Worm (Caenorhabditis elegans) whole organism, young adult: Measurements from ENCODE around the gene spp-4.

Experiments used
- B0019.2 ChIP-seq: fragments of 200-800 bp; sonication (Bioruptor generic); conservative IDR thresholded peaks from 2 replicates; pipeline ENCODE4 v1.3.6; 2022; ENCODE audit warnings: missing genetic modification reagents, missing genetic modification characterization, missing compliant biosample characterization
- D2030.7 ChIP-seq: fragments of 200-800 bp; sonication (Bioruptor generic); IDR thresholded peaks from 2 replicates; pipeline ENCODE4 v1.3.6; 2022; ENCODE audit warnings: missing genetic modification reagents, missing genetic modification characterization, missing compliant biosample characterization
- F55B11.4 ChIP-seq: sonication (generic microtip); optimal IDR thresholded peaks from 2 replicates; lab custom pipeline; 2016; ENCODE audit warnings: missing compliant biosample characterization, missing genetic modification characterization, borderline replicate concordance; ENCODE audit not compliant: insufficient read depth
- F57C9.4 ChIP-seq: sonication (generic microtip); optimal IDR thresholded peaks from 2 replicates; lab custom pipeline; 2017; ENCODE audit warnings: mild to moderate bottlenecking, missing genetic modification characterization, missing compliant biosample characterization
- K12H6.12 ChIP-seq: fragments of 200-800 bp; sonication (Bioruptor generic); optimal IDR thresholded peaks from 2 replicates; lab custom pipeline; 2018; ENCODE audit warnings: mild to moderate bottlenecking, missing genetic modification characterization, missing compliant biosample characterization
- Y53F4B.3 ChIP-seq: fragments of 200-800 bp; sonication (Bioruptor generic); IDR thresholded peaks from 2 replicates; pipeline ENCODE4 v1.3.6; 2022; ENCODE audit warnings: missing genetic modification reagents, missing genetic modification characterization, missing compliant biosample characterization
- Y53G8AR.9 ChIP-seq: fragments of 200-800 bp; sonication (Bioruptor generic); conservative IDR thresholded peaks from 2 replicates; pipeline ENCODE4 v1.3.6; 2022; ENCODE audit warnings: missing genetic modification reagents, missing genetic modification characterization, missing compliant biosample characterization
- aptf-3 ChIP-seq: fragments of 200-800 bp; sonication (Bioruptor generic); IDR thresholded peaks from 2 replicates; pipeline ENCODE4 v1.3.6; 2022; ENCODE audit warnings: missing genetic modification characterization, missing compliant biosample characterization
- atf-7 ChIP-seq: sonication (generic microtip); optimal IDR thresholded peaks from 2 replicates; lab custom pipeline; 2017; ENCODE audit warnings: mild to moderate bottlenecking, missing genetic modification characterization, missing compliant biosample characterization
- bed-1 ChIP-seq: fragments of 200-800 bp; sonication (Bioruptor generic); IDR thresholded peaks from 2 replicates; pipeline ENCODE4 v1.3.6; 2022; ENCODE audit warnings: missing genetic modification reagents, missing genetic modification characterization, missing compliant biosample characterization
- ccch-3 ChIP-seq: fragments of 200-800 bp; sonication (Bioruptor generic); optimal IDR thresholded peaks from 2 replicates; lab custom pipeline; 2018; ENCODE audit warnings: mild to moderate bottlenecking, missing genetic modification characterization, missing compliant biosample characterization
- cebp-1 ChIP-seq, 2 experiments: fragments of 200-800 bp in 1 of 2; sonication (Bioruptor generic) in 1 of 2; sonication (generic microtip) in 1 of 2; IDR thresholded peaks in 1 of 2; optimal IDR thresholded peaks in 1 of 2; 2 replicates each; pipeline versions ENCODE4 v1.3.6 to Lab custom; 2017 to 2022; ENCODE audit warnings: missing compliant biosample characterization in 2 of 2, missing genetic modification characterization in 2 of 2, mild to moderate bottlenecking in 1 of 2, missing genetic modification reagents in 1 of 2, moderate library complexity in 1 of 2
- ceh-40 ChIP-seq: fragments of 200-800 bp; sonication (Bioruptor generic); IDR thresholded peaks from 2 replicates; pipeline ENCODE4 v1.3.6; 2022; ENCODE audit warnings: missing genetic modification characterization, missing compliant biosample characterization
- dpl-1 ChIP-seq: fragments of 150-350 bp; optimal IDR thresholded peaks from 2 replicates; lab custom pipeline; 2014; ENCODE audit warnings: missing biosample characterization, missing genetic modification reagents, missing genetic modification characterization
- efl-1 ChIP-seq: fragments of 150-350 bp; optimal IDR thresholded peaks from 2 replicates; lab custom pipeline; 2014; ENCODE audit warnings: missing biosample characterization, missing genetic modification reagents, missing genetic modification characterization
- hmg-1.2 ChIP-seq: fragments of 200-800 bp; sonication (Bioruptor generic); IDR thresholded peaks from 2 replicates; pipeline ENCODE4 v1.3.6; 2022; ENCODE audit warnings: missing genetic modification reagents, missing genetic modification characterization, missing compliant biosample characterization
- hmg-20 ChIP-seq: fragments of 200-800 bp; sonication (Bioruptor generic); IDR thresholded peaks from 2 replicates; pipeline ENCODE4 v1.3.6; 2022; ENCODE audit warnings: missing genetic modification reagents, missing genetic modification characterization, missing compliant biosample characterization
- hrde-1 ChIP-seq: sonication (generic microtip); optimal IDR thresholded peaks from 2 replicates; lab custom pipeline; 2016; ENCODE audit warnings: missing genetic modification characterization, mild to moderate bottlenecking, missing compliant biosample characterization, moderate library complexity, missing genotype, missing genetic modification reagents, borderline replicate concordance
- let-607 ChIP-seq, 2 experiments: fragments of 200-800 bp in 1 of 2; sonication (Bioruptor generic) in 1 of 2; sonication (generic microtip) in 1 of 2; optimal IDR thresholded peaks; 2 replicates each; lab custom pipeline; 2016 to 2018; ENCODE audit warnings: mild to moderate bottlenecking in 2 of 2, missing compliant biosample characterization in 2 of 2, missing genetic modification characterization in 2 of 2, moderate library complexity in 2 of 2, missing genotype in 1 of 2
- lin-40 ChIP-seq: sonication (generic microtip); optimal IDR thresholded peaks from 2 replicates; lab custom pipeline; 2016; ENCODE audit warnings: missing genetic modification characterization, mild to moderate bottlenecking, missing compliant biosample characterization, missing genotype, missing genetic modification reagents
- lsy-27 ChIP-seq: sonication (generic microtip); optimal IDR thresholded peaks from 2 replicates; lab custom pipeline; 2017; ENCODE audit warnings: missing genetic modification characterization, mild to moderate bottlenecking, missing compliant biosample characterization, antibody characterized with exemption, missing genotype, borderline replicate concordance; ENCODE audit not compliant: insufficient read depth
- madf-3 ChIP-seq: fragments of 200-800 bp; sonication (Bioruptor generic); IDR thresholded peaks from 2 replicates; pipeline ENCODE4 v1.3.6; 2022; ENCODE audit warnings: missing genetic modification reagents, missing genetic modification characterization, missing compliant biosample characterization
- mcd-1 ChIP-seq: fragments of 200-800 bp; sonication (Bioruptor generic); IDR thresholded peaks from 2 replicates; pipeline ENCODE4 v1.3.6; 2022; ENCODE audit warnings: missing genetic modification reagents, missing genetic modification characterization, missing compliant biosample characterization
- mes-4 ChIP-seq: sonication (generic microtip); optimal IDR thresholded peaks from 2 replicates; lab custom pipeline; 2016; ENCODE audit warnings: missing genotype, missing genetic modification characterization, missing compliant biosample characterization
- nhr-120 ChIP-seq: fragments of 200-800 bp; sonication (Bioruptor generic); IDR thresholded peaks from 2 replicates; pipeline ENCODE4 v1.3.6; 2022; ENCODE audit warnings: missing genetic modification characterization, missing compliant biosample characterization
- nhr-179 ChIP-seq: sonication (generic microtip); optimal IDR thresholded peaks from 2 replicates; lab custom pipeline; 2016; ENCODE audit warnings: mild to moderate bottlenecking, missing genetic modification characterization, missing compliant biosample characterization
- nhr-80 ChIP-seq: sonication (generic microtip); optimal IDR thresholded peaks from 2 replicates; lab custom pipeline; 2016; ENCODE audit warnings: missing genetic modification characterization, missing compliant biosample characterization
- pbrm-1 ChIP-seq: fragments of 200-800 bp; sonication (Bioruptor generic); IDR thresholded peaks from 2 replicates; pipeline ENCODE4 v1.3.6; 2022; ENCODE audit warnings: missing genetic modification reagents, missing genetic modification characterization, missing compliant biosample characterization
- pha-4 ChIP-seq: fragments of 150-350 bp; sonication (generic microtip); optimal IDR thresholded peaks from 2 replicates; lab custom pipeline; 2014; ENCODE audit warnings: missing biosample characterization, missing genetic modification reagents, missing genetic modification characterization
- rec-8 ChIP-seq, 2 experiments: sonication (generic microtip); optimal IDR thresholded peaks; 2 replicates each; lab custom pipeline; 2016; ENCODE audit warnings: mild to moderate bottlenecking in 2 of 2, missing genetic modification characterization in 2 of 2, missing genetic modification reagents in 2 of 2, missing genotype in 2 of 2, missing biosample characterization in 1 of 2, missing compliant biosample characterization in 1 of 2, moderate library complexity in 1 of 2
- sdz-38 ChIP-seq: sonication (generic microtip); optimal IDR thresholded peaks from 2 replicates; lab custom pipeline; 2016; ENCODE audit warnings: missing genotype, missing genetic modification characterization, missing compliant biosample characterization
- snpc-4 ChIP-seq, 5 experiments: fragments of 150-350 bp in 1 of 5; sonication (generic microtip) in 4 of 5; optimal IDR thresholded peaks; 2 replicates each; lab custom pipeline; 2014 to 2018; ENCODE audit warnings: missing genetic modification characterization in 5 of 5, missing biosample characterization in 3 of 5, antibody characterized with exemption in 2 of 5, mild to moderate bottlenecking in 2 of 5, missing compliant biosample characterization in 2 of 5, missing genotype in 2 of 5, moderate library complexity in 2 of 5, missing genetic modification reagents in 1 of 5
- unc-130 ChIP-seq: sonication (generic microtip); optimal IDR thresholded peaks from 2 replicates; lab custom pipeline; 2016; ENCODE audit warnings: missing genetic modification reagents, missing genetic modification characterization, missing compliant biosample characterization
- unc-62 ChIP-seq: fragments of 150-350 bp; optimal IDR thresholded peaks from 2 replicates; lab custom pipeline; 2014; ENCODE audit warnings: missing biosample characterization, missing genetic modification reagents, missing genetic modification characterization
- ztf-22 ChIP-seq: fragments of 200-800 bp; sonication (Bioruptor generic); optimal IDR thresholded peaks from 2 replicates; lab custom pipeline; 2018; ENCODE audit warnings: mild to moderate bottlenecking, missing genetic modification characterization, moderate library complexity, missing compliant biosample characterization
- ztf-3 ChIP-seq: fragments of 200-800 bp; sonication (Bioruptor generic); optimal IDR thresholded peaks from 2 replicates; lab custom pipeline; 2018; ENCODE audit warnings: mild to moderate bottlenecking, missing genetic modification characterization, missing compliant biosample characterization

Gene spp-4

DNA sequence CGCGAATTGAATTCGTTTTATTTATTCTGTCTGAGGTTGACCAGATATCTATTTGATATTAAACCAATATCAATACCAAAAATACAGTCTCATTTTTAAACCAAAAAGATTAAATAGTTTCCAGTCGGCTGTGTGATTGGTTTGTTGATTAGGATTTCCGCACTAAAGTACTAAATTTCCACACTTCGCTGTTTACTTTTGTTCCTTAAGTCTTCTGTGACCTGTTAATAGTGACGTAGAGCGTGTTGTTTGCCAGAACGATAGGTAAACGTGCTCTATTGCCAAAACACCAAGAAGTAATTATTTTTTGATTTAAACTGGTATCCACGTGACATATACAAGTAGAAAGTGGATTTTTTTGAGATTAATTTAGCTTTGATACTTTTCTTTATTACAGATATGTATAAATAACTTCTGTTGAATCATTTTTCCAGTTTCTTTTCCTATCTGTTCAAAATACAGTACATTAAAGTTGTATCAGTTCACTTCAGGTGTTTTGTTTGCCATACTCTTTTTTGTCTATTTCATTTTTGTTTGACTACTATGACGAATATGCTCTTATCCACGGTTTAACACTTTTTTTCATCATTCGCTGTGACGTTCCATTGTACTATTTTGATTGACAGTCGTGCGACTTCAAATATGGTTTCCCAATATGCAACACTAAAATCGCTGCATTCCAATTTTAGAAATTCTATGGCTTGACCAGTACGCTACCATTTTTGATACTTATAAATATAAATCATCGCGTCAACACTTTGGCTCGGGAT lies 27.5 kb downstream of the spp-4 start:
- TF ChIP-seq atf-7 (tag; lab: Kevin White, UChicago) (peak; percentile 65), unc-62 (GFP tag; lab: Kevin White, UChicago) (peak; percentile 89), pha-4 (tag; lab: Kevin White, UChicago) (peak; percentile 68), Y53G8AR.9 (GFP tag; lab: Robert Waterston, UW) (no peak), nhr-80 (tag; lab: Kevin White, UChicago) (peak; percentile 62), let-607 (tag; optimal IDR thresholded peaks at IDR 0.05; lab: Kevin White, UChicago) (peak; percentile 74 to 77)

DNA sequence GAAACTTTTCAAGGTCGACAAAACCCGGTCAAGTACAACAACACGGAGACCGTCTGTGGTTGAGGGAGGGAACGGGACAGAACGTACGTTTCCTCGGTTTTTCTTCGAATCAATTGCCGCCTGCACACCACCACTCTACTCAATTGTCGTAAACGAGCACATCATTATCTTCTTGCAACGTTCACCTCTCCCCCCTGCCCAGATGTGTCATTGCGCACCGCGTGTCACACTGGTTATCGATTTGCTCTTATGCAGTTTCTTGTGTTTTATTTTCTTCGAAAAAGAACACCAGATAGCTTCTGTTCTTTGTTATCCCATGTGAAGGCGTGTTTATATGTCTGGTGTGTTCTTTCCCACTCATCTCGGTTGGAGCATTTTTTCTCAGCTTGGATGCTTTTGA lies 29.0 kb downstream of the spp-4 start:
- no peak for TF ChIP-seq nhr-120 (GFP tag; lab: Robert Waterston, UW)
- no peak for TF ChIP-seq ztf-22
- TF ChIP-seq hrde-1, result no peak
- no peak for TF ChIP-seq unc-130 (GFP tag; lab: Kevin White, UChicago)
- no peak for TF ChIP-seq Y53F4B.3
- no peak for TF ChIP-seq ccch-3 (GFP tag; lab: Kevin White, UChicago)
- TF ChIP-seq pbrm-1 (GFP tag; lab: Robert Waterston, UW), result no peak
- TF ChIP-seq ztf-3 (GFP tag; lab: Kevin White, UChicago), result no peak
- no peak for TF ChIP-seq F57C9.4 (tag; lab: Kevin White, UChicago)
- TF ChIP-seq efl-1 (GFP tag; lab: Kevin White, UChicago), result no peak
- no peak for TF ChIP-seq F55B11.4 (tag; lab: Kevin White, UChicago)
- TF ChIP-seq mes-4 (tag; lab: Kevin White, UChicago), result no peak
- TF ChIP-seq sdz-38 (tag; lab: Kevin White, UChicago), result no peak
- TF ChIP-seq rec-8 (tag; optimal IDR thresholded peaks at IDR 0.05; lab: Kevin White, UChicago), result no peak

DNA sequence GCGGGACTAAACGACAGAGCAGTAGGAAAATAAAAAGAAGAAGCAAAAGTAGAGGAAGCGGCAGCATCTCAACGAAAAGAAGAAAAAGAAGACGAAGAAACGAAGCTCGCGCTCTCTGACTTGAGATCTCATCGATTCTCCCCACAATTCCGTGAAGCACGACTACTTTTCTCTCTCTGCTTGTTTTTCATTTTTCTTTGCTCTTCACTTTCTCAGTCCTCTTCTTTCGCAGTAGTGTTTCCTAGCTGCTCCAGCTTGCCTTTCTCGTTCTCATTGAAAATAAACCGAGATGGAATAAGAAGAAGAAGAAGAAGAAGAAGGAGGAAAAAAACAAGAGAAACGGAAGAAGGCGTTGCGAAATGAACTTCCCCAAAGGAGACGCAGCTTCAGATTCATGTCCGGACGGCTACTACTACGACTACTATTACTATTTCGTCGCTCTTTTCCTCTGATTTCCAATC lies 33.8 kb downstream of the spp-4 start:
- TF ChIP-seq lin-40 (tag; lab: Kevin White, UChicago) (peak; percentile 46), K12H6.12 (peak; percentile 74), hmg-1.2 (GFP tag; lab: Robert Waterston, UW) (peak; percentile 10; the same call in 1 of the 2 replicates), cebp-1 (GFP tag; IDR thresholded peaks at IDR 0.05; lab: Robert Waterston, UW) (no peak), cebp-1 (tag; optimal IDR thresholded peaks at IDR 0.05; lab: Kevin White, UChicago) (peak; percentile 72), let-607 (tag; optimal IDR thresholded peaks at IDR 0.05; lab: Kevin White, UChicago) (no peak)

DNA sequence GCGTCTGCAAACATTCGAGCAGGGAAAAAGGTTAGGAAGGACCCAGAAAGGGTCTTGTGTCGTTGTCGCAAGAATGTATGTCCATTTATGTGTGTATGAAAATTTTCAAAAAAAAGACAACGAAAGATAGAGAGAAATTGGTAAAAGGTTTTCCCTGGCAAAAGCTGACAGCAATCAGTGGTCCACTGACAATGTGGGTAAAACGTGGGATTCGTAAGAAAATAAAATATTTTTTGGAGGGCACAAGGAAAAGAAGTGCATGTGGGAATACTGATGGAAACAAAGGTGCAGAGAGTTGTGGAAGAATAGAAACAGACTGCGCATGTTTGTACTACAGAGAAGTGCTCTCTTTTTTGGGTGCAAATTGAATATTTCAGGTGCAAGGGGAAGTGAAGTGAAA lies 35.4 kb downstream of the spp-4 start:
- TF ChIP-seq bed-1 (no peak), B0019.2 (GFP tag; lab: Robert Waterston, UW) (no peak), mcd-1 (GFP tag; lab: Robert Waterston, UW) (no peak), D2030.7 (no peak), dpl-1 (GFP tag; lab: Kevin White, UChicago) (no peak), hmg-20 (GFP tag; lab: Robert Waterston, UW) (no peak), snpc-4 (GFP tag; optimal IDR thresholded peaks at IDR 0.05; lab: Kevin White, UChicago) (no peak), snpc-4 (tag; optimal IDR thresholded peaks at IDR 0.05; lab: Kevin White, UChicago) (no peak), nhr-80 (tag; lab: Kevin White, UChicago) (no peak), nhr-179 (no peak), mes-4 (tag; lab: Kevin White, UChicago) (no peak), lsy-27 (tag; lab: Kevin White, UChicago) (no peak), ceh-40 (GFP tag; lab: Robert Waterston, UW) (no peak), madf-3 (GFP tag; lab: Robert Waterston, UW) (no peak), aptf-3 (GFP tag; lab: Robert Waterston, UW) (no peak)
